Worm (Caenorhabditis elegans): ENCODE results near the gene T10D4.19.
"Not testable (repeated sequence)": the region's sequence is repeated elsewhere in the genome, so short reads cannot be mapped to it uniquely, and the experiment has no call there.

ce11 chrII:3201242-3201641, 49.5 kb downstream of the T10D4.19 start, which contains the start of gene sri-48:
- TF ChIP-seq ceh-9 (tag; optimal IDR thresholded peaks at IDR 0.05); fkh-10 (GFP tag; optimal IDR thresholded peaks at IDR 0.05); C38D4.7 (GFP tag; optimal IDR thresholded peaks at IDR 0.05); ama-1 (optimal IDR thresholded peaks at IDR 0.05); unc-55 (GFP tag; optimal IDR thresholded peaks at IDR 0.05); syd-9 (tag; optimal IDR thresholded peaks at IDR 0.05); tbx-2 (tag; optimal IDR thresholded peaks at IDR 0.05); nhr-11 (tag; optimal IDR thresholded peaks at IDR 0.05); K02D7.2 (tag; optimal IDR thresholded peaks at IDR 0.05): not testable (repeated sequence)

Data from whole organism, late embryonic.